Fruit fly (Drosophila melanogaster) whole organism, embryonic: ENCODE measurements around the gene Megf8.

Experiments used
- Asciz ChIP-seq: fragments of 200-800 bp; sonication (Bioruptor generic); optimal IDR thresholded peaks from 2 replicates; lab custom pipeline; 2017; ENCODE audit warnings: missing biosample characterization, mild to moderate bottlenecking, missing genetic modification characterization, missing genetic modification reagents
- CG10147 ChIP-seq: fragments of 200-800 bp; sonication (Bioruptor generic); optimal IDR thresholded peaks from 2 replicates; lab custom pipeline; 2019; ENCODE audit warnings: missing biosample characterization, mild to moderate bottlenecking, missing genetic modification characterization, moderate library complexity
- CG10267 ChIP-seq: fragments of 200-800 bp; sonication (Bioruptor generic); optimal IDR thresholded peaks from 2 replicates; lab custom pipeline; 2018; ENCODE audit warnings: missing biosample characterization, mild to moderate bottlenecking, missing genetic modification characterization, moderate library complexity
- CG10565 ChIP-seq: fragments of 200-800 bp; sonication (Bioruptor generic); optimal IDR thresholded peaks from 3 replicates; lab custom pipeline; 2016; ENCODE audit warnings: missing biosample characterization, mild to moderate bottlenecking, missing genetic modification characterization
- CG10979 ChIP-seq: fragments of 200-800 bp; sonication (Bioruptor generic); optimal IDR thresholded peaks from 2 replicates; lab custom pipeline; 2018; ENCODE audit warnings: missing biosample characterization, mild to moderate bottlenecking, missing genetic modification characterization, moderate library complexity
- CG11695 ChIP-seq: fragments of 200-800 bp; sonication (Bioruptor generic); IDR thresholded peaks from 3 replicates; pipeline ENCODE4 v1.3.6; 2022; ENCODE audit warnings: missing biosample characterization, missing genetic modification characterization
- CG12744 ChIP-seq: fragments of 200-800 bp; sonication (Bioruptor generic); optimal IDR thresholded peaks from 2 replicates; lab custom pipeline; 2016; ENCODE audit warnings: missing biosample characterization, missing genetic modification characterization
- CG1602 ChIP-seq: fragments of 200-800 bp; sonication (Bioruptor generic); optimal IDR thresholded peaks from 3 replicates; lab custom pipeline; 2016; ENCODE audit warnings: missing biosample characterization, missing genetic modification characterization
- CG17328 ChIP-seq: fragments of 200-800 bp; sonication (Bioruptor generic); IDR thresholded peaks from 2 replicates; pipeline ENCODE4 v1.3.6; 2022; ENCODE audit warnings: missing biosample characterization, missing genetic modification characterization
- CG2129 ChIP-seq: fragments of 200-800 bp; sonication (Bioruptor generic); IDR thresholded peaks from 2 replicates; pipeline ENCODE4 v1.3.6; 2022; ENCODE audit warnings: missing biosample characterization, missing genetic modification characterization; ENCODE audit not compliant: partially characterized antibody
- CG31388 ChIP-seq: fragments of 200-800 bp; sonication (Bioruptor generic); optimal IDR thresholded peaks from 2 replicates; lab custom pipeline; 2016; ENCODE audit warnings: missing biosample characterization, missing genetic modification characterization
- CG5245 ChIP-seq: fragments of 200-800 bp; sonication (Bioruptor generic); optimal IDR thresholded peaks from 3 replicates; lab custom pipeline; 2016; ENCODE audit warnings: missing biosample characterization, missing genetic modification characterization
- CG7271 ChIP-seq: fragments of 200-800 bp; sonication (Bioruptor generic); optimal IDR thresholded peaks from 2 replicates; lab custom pipeline; 2018; ENCODE audit warnings: missing biosample characterization, mild to moderate bottlenecking, missing genetic modification characterization, moderate library complexity
- CG8290 ChIP-seq, 3 experiments: fragments of 200-800 bp; sonication (Bioruptor generic); optimal IDR thresholded peaks; 2 replicates each; lab custom pipeline; 2016 to 2019; ENCODE audit warnings: missing biosample characterization in 3 of 3, missing genetic modification characterization in 3 of 3, mild to moderate bottlenecking in 2 of 3, moderate library complexity in 1 of 3
- CTCF ChIP-seq: fragments of 200-800 bp; sonication (Bioruptor generic); optimal IDR thresholded peaks from 2 replicates; lab custom pipeline; 2017; ENCODE audit warnings: missing biosample characterization, mild to moderate bottlenecking, missing genetic modification characterization, moderate library complexity
- Dfd ChIP-seq, 2 experiments: fragments of >200 bp; optimal IDR thresholded peaks; 2 replicates each; lab custom pipeline; 2017; ENCODE audit warnings: missing biosample characterization in 2 of 2, missing genetic modification characterization in 2 of 2
- Dip2 ChIP-seq: fragments of 200-800 bp; sonication (Bioruptor generic); IDR thresholded peaks from 2 replicates; pipeline ENCODE4 v1.3.6; 2022; ENCODE audit warnings: missing biosample characterization, missing genetic modification characterization
- Dll ChIP-seq: fragments of 200-800 bp; sonication (Bioruptor generic); IDR thresholded peaks from 4 replicates; pipeline ENCODE4 v1.3.6; 2022; ENCODE audit warnings: missing biosample characterization, missing genetic modification characterization; ENCODE audit not compliant: partially characterized antibody
- Dref ChIP-seq: fragments of 200-800 bp; sonication (Bioruptor generic); IDR thresholded peaks from 2 replicates; pipeline ENCODE4 v1.3.6; 2022; ENCODE audit warnings: missing biosample characterization, missing genetic modification characterization
- Drgx ChIP-seq: fragments of 200-800 bp; sonication (Bioruptor generic); IDR thresholded peaks from 2 replicates; pipeline ENCODE4 v1.3.6; 2022; ENCODE audit warnings: missing biosample characterization, missing genetic modification characterization
- E2f2 ChIP-seq: fragments of 200-800 bp; sonication (Bioruptor generic); IDR thresholded peaks from 2 replicates; pipeline ENCODE4 v1.3.6; 2022; ENCODE audit warnings: missing biosample characterization, missing genetic modification characterization
- Hmx ChIP-seq: fragments of 200-800 bp; sonication (Bioruptor generic); optimal IDR thresholded peaks from 2 replicates; lab custom pipeline; 2016; ENCODE audit warnings: missing biosample characterization, missing genetic modification characterization
- MBD-R2 ChIP-seq: fragments of 200-800 bp; sonication (Bioruptor generic); IDR thresholded peaks from 2 replicates; pipeline ENCODE4 v1.3.6; 2022; ENCODE audit warnings: missing biosample characterization, missing genetic modification characterization
- Mad ChIP-seq: fragments of 200-800 bp; sonication (Bioruptor generic); optimal IDR thresholded peaks from 2 replicates; lab custom pipeline; 2016; ENCODE audit warnings: missing biosample characterization, missing genetic modification characterization
- Mes4 ChIP-seq: fragments of 200-800 bp; sonication (Bioruptor generic); optimal IDR thresholded peaks from 2 replicates; lab custom pipeline; 2016; ENCODE audit warnings: missing biosample characterization, missing genetic modification characterization
- Neu2 ChIP-seq: fragments of 200-800 bp; sonication (Bioruptor generic); optimal IDR thresholded peaks from 3 replicates; lab custom pipeline; 2016; ENCODE audit warnings: missing biosample characterization, missing genetic modification characterization, borderline replicate concordance
- Stat92E ChIP-seq, 3 experiments: fragments of >200 bp in 2 of 3; fragments of 200-800 bp in 1 of 3; sonication (Bioruptor generic) in 1 of 3; optimal IDR thresholded peaks; 2 replicates each; lab custom pipeline; 2017 to 2019; ENCODE audit warnings: missing biosample characterization in 3 of 3, missing genetic modification characterization in 3 of 3, mild to moderate bottlenecking in 1 of 3, moderate library complexity in 1 of 3
- ab ChIP-seq: fragments of 200-800 bp; sonication (Bioruptor generic); optimal IDR thresholded peaks from 2 replicates; lab custom pipeline; 2016; ENCODE audit warnings: missing biosample characterization, missing genetic modification characterization
- caup ChIP-seq: fragments of 200-800 bp; sonication (Bioruptor generic); optimal IDR thresholded peaks from 3 replicates; lab custom pipeline; 2017; ENCODE audit warnings: missing biosample characterization, mild to moderate bottlenecking, missing genetic modification characterization, moderate library complexity; ENCODE audit not compliant: severe bottlenecking
- chinmo ChIP-seq: fragments of 200-800 bp; sonication (Bioruptor generic); IDR thresholded peaks from 4 replicates; pipeline ENCODE4 v1.3.6; 2022; ENCODE audit warnings: missing biosample characterization, missing genetic modification characterization; ENCODE audit not compliant: partially characterized antibody
- crol ChIP-seq: fragments of 200-800 bp; sonication (Bioruptor generic); IDR thresholded peaks from 2 replicates; pipeline ENCODE4 v1.3.6; 2022; ENCODE audit warnings: missing biosample characterization, missing genetic modification characterization
- danr ChIP-seq: fragments of 200-800 bp; sonication (Bioruptor generic); IDR thresholded peaks from 2 replicates; pipeline ENCODE4 v1.3.6; 2022; ENCODE audit warnings: missing biosample characterization, missing genetic modification characterization
- exex ChIP-seq: fragments of 200-800 bp; sonication (Bioruptor generic); optimal IDR thresholded peaks from 4 replicates; lab custom pipeline; 2018; ENCODE audit warnings: missing biosample characterization, mild to moderate bottlenecking, missing genetic modification characterization, moderate library complexity
- her ChIP-seq: fragments of 200-800 bp; sonication (Bioruptor generic); optimal IDR thresholded peaks from 2 replicates; lab custom pipeline; 2016; ENCODE audit warnings: missing biosample characterization, missing genetic modification characterization
- hkb ChIP-seq, 2 experiments: fragments of 200-800 bp in 1 of 2; fragments of >200 bp in 1 of 2; sonication (Bioruptor generic) in 1 of 2; IDR thresholded peaks in 1 of 2; optimal IDR thresholded peaks in 1 of 2; 2 replicates each; pipeline versions ENCODE4 v1.3.6 to Lab custom; 2017 to 2022; ENCODE audit warnings: missing biosample characterization in 1 of 2, missing genetic modification characterization in 1 of 2
- lilli ChIP-seq: fragments of 200-800 bp; sonication (Bioruptor generic); optimal IDR thresholded peaks from 3 replicates; lab custom pipeline; 2016; ENCODE audit warnings: missing biosample characterization, missing genetic modification characterization
- nmo ChIP-seq: fragments of 200-800 bp; sonication (Bioruptor generic); optimal IDR thresholded peaks from 2 replicates; lab custom pipeline; 2018; ENCODE audit warnings: missing biosample characterization, mild to moderate bottlenecking, missing genetic modification characterization, moderate library complexity
- odd ChIP-seq: fragments of 200-800 bp; sonication (Bioruptor generic); optimal IDR thresholded peaks from 2 replicates; lab custom pipeline; 2017; ENCODE audit warnings: missing biosample characterization, mild to moderate bottlenecking, missing genetic modification characterization
- psq ChIP-seq: fragments of 200-800 bp; sonication (Bioruptor generic); optimal IDR thresholded peaks from 2 replicates; lab custom pipeline; 2017; ENCODE audit warnings: missing biosample characterization, missing genetic modification characterization
- salm ChIP-seq: fragments of 200-800 bp; sonication (Bioruptor generic); optimal IDR thresholded peaks from 2 replicates; lab custom pipeline; 2018; ENCODE audit warnings: missing biosample characterization, mild to moderate bottlenecking, missing genetic modification characterization
- sd ChIP-seq: fragments of 200-800 bp; sonication (Bioruptor generic); optimal IDR thresholded peaks from 3 replicates; lab custom pipeline; 2018; ENCODE audit warnings: missing biosample characterization, mild to moderate bottlenecking, missing genetic modification characterization, moderate library complexity
- seq ChIP-seq: fragments of 200-800 bp; sonication (Bioruptor generic); IDR thresholded peaks from 2 replicates; pipeline ENCODE4 v1.3.6; 2022; ENCODE audit warnings: missing biosample characterization, missing genetic modification characterization
- sim ChIP-seq: fragments of 200-800 bp; sonication (Bioruptor generic); IDR thresholded peaks from 2 replicates; pipeline ENCODE4 v1.3.6; 2022; ENCODE audit warnings: missing biosample characterization, missing genetic modification characterization
- sob ChIP-seq: fragments of 200-800 bp; sonication (Bioruptor generic); IDR thresholded peaks from 2 replicates; pipeline ENCODE4 v1.3.6; 2022; ENCODE audit warnings: missing biosample characterization, missing genetic modification characterization
- ssp ChIP-seq: fragments of 200-800 bp; sonication (Bioruptor generic); IDR thresholded peaks from 2 replicates; pipeline ENCODE4 v1.3.6; 2022; ENCODE audit warnings: missing biosample characterization, missing genetic modification characterization
- unpg ChIP-seq: fragments of 200-800 bp; sonication (Bioruptor generic); optimal IDR thresholded peaks from 3 replicates; lab custom pipeline; 2018; ENCODE audit warnings: missing biosample characterization, mild to moderate bottlenecking, missing genetic modification characterization, moderate library complexity
- zen2 ChIP-seq: fragments of 200-800 bp; sonication (Bioruptor generic); IDR thresholded peaks from 3 replicates; pipeline ENCODE4 v1.3.6; 2022; ENCODE audit warnings: missing biosample characterization, missing genetic modification characterization; ENCODE audit not compliant: partially characterized antibody
- zfh1 ChIP-seq: fragments of 200-800 bp; sonication (Bioruptor generic); IDR thresholded peaks from 3 replicates; pipeline ENCODE4 v1.3.6; 2022; ENCODE audit warnings: missing biosample characterization, missing genetic modification characterization

Megf8 gene

DNA sequence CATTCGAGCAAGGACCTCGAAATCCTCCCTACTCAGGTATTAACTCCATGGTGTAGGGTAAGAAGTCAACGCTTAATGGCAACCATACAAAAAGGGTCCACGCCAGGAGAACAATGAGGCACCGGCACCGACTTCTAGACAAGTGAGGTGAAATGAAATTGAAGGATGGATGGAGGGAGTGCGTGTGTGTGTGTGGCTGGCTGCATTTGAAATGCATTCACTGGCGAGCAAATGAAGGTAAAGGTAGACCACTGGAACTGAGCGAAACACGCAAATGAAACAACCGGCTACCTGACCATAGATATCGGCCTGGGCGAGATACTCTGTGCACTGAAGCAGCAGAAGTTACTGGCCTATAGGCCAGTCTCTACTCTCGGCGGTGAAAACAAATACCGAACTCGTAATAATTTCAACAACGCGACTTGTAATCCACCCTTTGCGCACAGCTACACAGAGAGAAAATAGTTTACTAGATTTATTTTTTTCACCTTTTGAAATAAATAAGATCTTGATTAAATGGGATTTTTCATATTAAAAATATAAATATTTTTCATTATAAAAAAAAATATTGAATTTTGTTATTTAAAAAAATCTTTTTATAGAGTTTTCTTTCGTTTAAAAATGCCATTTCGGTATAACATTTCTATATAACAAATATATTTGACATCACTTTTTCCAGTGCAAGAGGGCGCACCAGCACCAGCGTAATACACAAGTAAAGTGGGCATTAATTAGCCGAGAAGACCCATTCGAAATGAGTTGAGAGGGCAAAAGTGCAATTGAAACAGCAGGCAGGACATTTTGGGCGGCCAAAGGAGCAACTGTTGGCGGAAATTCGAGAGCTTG, 38.6 kb downstream of the Megf8 start (continued):
- TF ChIP-seq odd (GFP tag; lab: Kevin White, UChicago), result peak; percentile 84
- TF ChIP-seq Drgx, result peak; percentile 37; the same call in 1 of the 2 replicates
- TF ChIP-seq CTCF (GFP tag; lab: Kevin White, UChicago), result peak; percentile 54
- peak; percentile 45 for TF ChIP-seq MBD-R2 (GFP tag; lab: Robert Waterston, UW)
- TF ChIP-seq unpg, result peak; percentile 80
- no peak for TF ChIP-seq CG10147 (GFP tag; lab: Kevin White, UChicago)
- no peak for TF ChIP-seq Hmx (GFP tag; lab: Kevin White, UChicago)
- TF ChIP-seq chinmo (GFP tag; lab: Robert Waterston, UW), result no peak
- TF ChIP-seq CG8290 (GFP tag; optimal IDR thresholded peaks at IDR 0.05; lab: Kevin White, UChicago), result peak; percentile 47
- peak in 1 of 2 experiments; percentile 1 for TF ChIP-seq CG8290 (tag; optimal IDR thresholded peaks at IDR 0.05; lab: Kevin White, UChicago)
- TF ChIP-seq Dfd (GFP tag; optimal IDR thresholded peaks at IDR 0.05; lab: Kevin White, UChicago), result no peak
- peak; percentile 60 for TF ChIP-seq Asciz (GFP tag; lab: Kevin White, UChicago)
- TF ChIP-seq CG17328 (GFP tag; lab: Robert Waterston, UW), result peak; percentile 81
- TF ChIP-seq hkb (optimal IDR thresholded peaks at IDR 0.05; lab: Kevin White, UChicago), result no peak
- TF ChIP-seq hkb (GFP tag; IDR thresholded peaks at IDR 0.05; lab: Robert Waterston, UW), result peak; percentile 93
- no peak for TF ChIP-seq exex
- TF ChIP-seq sd (tag; lab: Kevin White, UChicago), result no peak
- TF ChIP-seq Dref, result no peak
- TF ChIP-seq caup (GFP tag; lab: Kevin White, UChicago), result peak; percentile 64
- TF ChIP-seq Stat92E (GFP tag; optimal IDR thresholded peaks at IDR 0.05; lab: Kevin White, UChicago), result no peak
- TF ChIP-seq CG10979 (tag; lab: Kevin White, UChicago), result peak; percentile 90
- TF ChIP-seq CG11695 (GFP tag; lab: Robert Waterston, UW), result peak; percentile 88
- no peak for TF ChIP-seq Mes4 (GFP tag; lab: Kevin White, UChicago)
- no peak for TF ChIP-seq Dip2 (GFP tag; lab: Robert Waterston, UW)
- TF ChIP-seq seq (GFP tag; lab: Robert Waterston, UW), result peak; percentile 85
- peak; percentile 84 for TF ChIP-seq sim (GFP tag; lab: Robert Waterston, UW)
- peak; percentile 79 for TF ChIP-seq ssp
- no peak for TF ChIP-seq Dll (GFP tag; lab: Robert Waterston, UW)
- no peak for TF ChIP-seq ab (GFP tag; lab: Kevin White, UChicago)
- peak; percentile 76 for TF ChIP-seq nmo (GFP tag; lab: Kevin White, UChicago)
- TF ChIP-seq CG1602 (GFP tag; lab: Kevin White, UChicago), result peak; percentile 84
- TF ChIP-seq psq (GFP tag; lab: Kevin White, UChicago), result peak; percentile 47
- no peak for TF ChIP-seq CG31388 (GFP tag; lab: Kevin White, UChicago)
- TF ChIP-seq danr (GFP tag; lab: Robert Waterston, UW), result no peak; the same call in none of the 2 replicates
- peak; percentile 73 for TF ChIP-seq salm (tag; lab: Kevin White, UChicago)
- TF ChIP-seq CG7271 (tag; lab: Kevin White, UChicago), result peak; percentile 79
- TF ChIP-seq CG10565 (GFP tag; lab: Kevin White, UChicago), result no peak
- peak; percentile 85; the same call in 2 of the 3 replicates for TF ChIP-seq zfh1 (GFP tag; lab: Robert Waterston, UW)
- peak; percentile 84 for TF ChIP-seq sob
- no peak for TF ChIP-seq CG2129 (GFP tag; lab: Robert Waterston, UW)
- TF ChIP-seq her (GFP tag; lab: Kevin White, UChicago), result no peak
- TF ChIP-seq CG5245 (GFP tag; lab: Kevin White, UChicago), result peak; percentile 1
- TF ChIP-seq CG12744 (GFP tag; lab: Kevin White, UChicago), result no peak
- peak; percentile 42; the same call in 1 of the 2 replicates for TF ChIP-seq crol (GFP tag; lab: Robert Waterston, UW)
- TF ChIP-seq E2f2 (GFP tag; lab: Robert Waterston, UW), result peak; percentile 71
- TF ChIP-seq zen2, result no peak
- TF ChIP-seq Mad, result peak; percentile 62
- no peak for TF ChIP-seq Neu2 (GFP tag; lab: Kevin White, UChicago)
- TF ChIP-seq CG10267 (tag; lab: Kevin White, UChicago), result peak; percentile 85
- TF ChIP-seq lilli, result peak; percentile 54
